Worm (Caenorhabditis elegans) whole organism, young adult: ENCODE results near the gene abhd-5.1.

Experiments
- C06A6.2 ChIP-seq: fragments of 200-800 bp; sonication (Bioruptor generic); conservative IDR thresholded peaks from 2 replicates; pipeline ENCODE4 v1.3.6; 2022; ENCODE audit warnings: missing genetic modification characterization, missing compliant biosample characterization
- ama-1 ChIP-seq, 3 experiments: fragments of 150-350 bp in 1 of 3; sonication (generic microtip) in 2 of 3; optimal IDR thresholded peaks; 2 replicates each; lab custom pipeline; 2014 to 2018; ENCODE audit warnings: missing biosample characterization in 2 of 3, missing genetic modification characterization in 2 of 3, missing genetic modification reagents in 2 of 3
- atf-7 ChIP-seq: sonication (generic microtip); optimal IDR thresholded peaks from 2 replicates; lab custom pipeline; 2017; ENCODE audit warnings: mild to moderate bottlenecking, missing genetic modification characterization, missing compliant biosample characterization
- ccch-3 ChIP-seq: fragments of 200-800 bp; sonication (Bioruptor generic); optimal IDR thresholded peaks from 2 replicates; lab custom pipeline; 2018; ENCODE audit warnings: mild to moderate bottlenecking, missing genetic modification characterization, missing compliant biosample characterization
- pha-4 ChIP-seq: fragments of 150-350 bp; sonication (generic microtip); optimal IDR thresholded peaks from 2 replicates; lab custom pipeline; 2014; ENCODE audit warnings: missing biosample characterization, missing genetic modification reagents, missing genetic modification characterization

ce11 chrV:4839913-4840312, 7.5 kb upstream of the abhd-5.1 start, which contains the start of gene nas-9:
- TF ChIP-seq C06A6.2 (no peak), ama-1 (optimal IDR thresholded peaks at IDR 0.05; lab: Kevin White, UChicago) (no peak), ama-1 (GFP tag; optimal IDR thresholded peaks at IDR 0.05; lab: Kevin White, UChicago) (no peak), ccch-3 (no peak), atf-7 (tag; lab: Kevin White, UChicago) (no peak), pha-4 (tag; lab: Kevin White, UChicago) (no peak)
